Worm (Caenorhabditis elegans) whole organism, mixed stage, embryonic: Measurements from ENCODE around the gene Y60C6A.1.

Source experiments
- M03D4.4 ChIP-seq: sonication (generic microtip); optimal IDR thresholded peaks from 2 replicates; lab custom pipeline; 2017; ENCODE audit warnings: mild to moderate bottlenecking, missing genetic modification characterization, missing compliant biosample characterization
- ceh-83 ChIP-seq: fragments of 200-800 bp; sonication (Bioruptor generic); optimal IDR thresholded peaks from 2 replicates; lab custom pipeline; 2018; ENCODE audit warnings: mild to moderate bottlenecking, missing genetic modification characterization, missing compliant biosample characterization
- elt-3 ChIP-seq: fragments of 150-350 bp; optimal IDR thresholded peaks from 2 replicates; lab custom pipeline; 2014; ENCODE audit warnings: missing biosample characterization, missing genetic modification characterization
- hlh-1 ChIP-seq: fragments of 150-350 bp; optimal IDR thresholded peaks from 2 replicates; lab custom pipeline; 2014; ENCODE audit warnings: missing biosample characterization, missing genetic modification reagents, missing genetic modification characterization
- lin-13 ChIP-seq: fragments of 150-350 bp; optimal IDR thresholded peaks from 2 replicates; lab custom pipeline; 2014; ENCODE audit warnings: missing biosample characterization, missing genetic modification characterization
- lsy-2 ChIP-seq: fragments of 150-350 bp; optimal IDR thresholded peaks from 2 replicates; lab custom pipeline; 2014; ENCODE audit warnings: missing biosample characterization, missing genetic modification characterization
- mep-1 ChIP-seq: fragments of 150-350 bp; optimal IDR thresholded peaks from 2 replicates; lab custom pipeline; 2017; ENCODE audit warnings: missing biosample characterization, missing genetic modification reagents, missing genetic modification characterization, inconsistent platforms
- nhr-12 ChIP-seq: fragments of 150-350 bp; optimal IDR thresholded peaks from 2 replicates; lab custom pipeline; 2014; ENCODE audit warnings: missing biosample characterization, missing genetic modification characterization
- nhr-28 ChIP-seq: fragments of 150-350 bp; optimal IDR thresholded peaks from 2 replicates; lab custom pipeline; 2014; ENCODE audit warnings: missing biosample characterization, missing genetic modification characterization
- sem-2 ChIP-seq: fragments of 200-800 bp; sonication (Bioruptor generic); optimal IDR thresholded peaks from 2 replicates; lab custom pipeline; 2018; ENCODE audit warnings: mild to moderate bottlenecking, missing genetic modification characterization, missing compliant biosample characterization
- snpc-4 ChIP-seq: fragments of 150-350 bp; optimal IDR thresholded peaks from 2 replicates; lab custom pipeline; 2014; ENCODE audit warnings: missing biosample characterization, missing genetic modification characterization
- sptf-1 ChIP-seq: sonication (generic microtip); optimal IDR thresholded peaks from 2 replicates; lab custom pipeline; 2017; ENCODE audit warnings: mild to moderate bottlenecking, missing genetic modification characterization, moderate library complexity, missing compliant biosample characterization

DNA sequence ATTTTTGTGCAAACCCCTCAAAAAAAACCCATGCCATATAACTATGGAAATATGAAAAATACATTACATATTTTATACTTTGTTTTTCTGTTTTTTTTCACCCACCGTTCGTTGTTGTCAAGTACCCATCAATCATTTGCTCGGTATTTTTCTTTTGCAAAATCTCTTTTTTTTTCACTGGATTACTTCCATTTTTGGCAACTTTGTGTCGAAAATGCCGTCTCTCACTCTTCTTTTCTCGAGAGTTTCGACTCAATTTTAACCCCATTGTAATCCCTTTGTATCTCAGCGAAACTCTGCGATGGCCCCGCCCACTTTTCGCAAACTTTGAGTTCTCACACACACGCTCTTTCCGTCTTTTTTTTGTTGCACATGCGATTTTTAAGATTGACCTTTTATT is 8.3 kb upstream of the Y60C6A.1 start:
- TF ChIP-seq elt-3 (tag; lab: Kevin White, UChicago): no peak
- TF ChIP-seq lin-13: no peak
- no peak for TF ChIP-seq ceh-83
- no peak for TF ChIP-seq snpc-4
- no peak for TF ChIP-seq mep-1 (tag; lab: Kevin White, UChicago)
- no peak for TF ChIP-seq nhr-28 (tag; lab: Kevin White, UChicago)
- no peak for TF ChIP-seq sem-2 (GFP tag; lab: Kevin White, UChicago)
- TF ChIP-seq lsy-2: no peak
- no peak for TF ChIP-seq M03D4.4 (tag; lab: Kevin White, UChicago)
- TF ChIP-seq hlh-1 (tag; lab: Kevin White, UChicago): no peak
- no peak for TF ChIP-seq sptf-1
- no peak for TF ChIP-seq nhr-12 (tag; lab: Kevin White, UChicago)
